Worm (Caenorhabditis elegans) whole organism, L2 larva: Measurements from ENCODE around the gene C12D8.20.

ENCODE experiments used
- F13H6.1 ChIP-seq: sonication (generic microtip); optimal IDR thresholded peaks from 2 replicates; lab custom pipeline; 2016; ENCODE audit warnings: missing genetic modification characterization, missing compliant biosample characterization
- R02D3.7 ChIP-seq: fragments of 150-350 bp; optimal IDR thresholded peaks from 2 replicates; lab custom pipeline; 2014; ENCODE audit warnings: missing biosample characterization, missing genetic modification characterization
- ama-1 ChIP-seq: fragments of 150-350 bp; optimal IDR thresholded peaks from 2 replicates; lab custom pipeline; 2018; ENCODE audit warnings: inconsistent platforms
- blmp-1 ChIP-seq: sonication (generic microtip); optimal IDR thresholded peaks from 2 replicates; lab custom pipeline; 2017; ENCODE audit warnings: missing genetic modification characterization, mild to moderate bottlenecking, missing compliant biosample characterization, antibody characterized with exemption, moderate library complexity; ENCODE audit not compliant: insufficient read depth
- ceh-82 ChIP-seq: fragments of 150-350 bp; optimal IDR thresholded peaks from 2 replicates; lab custom pipeline; 2014; ENCODE audit warnings: missing biosample characterization, missing genetic modification characterization
- crh-2 ChIP-seq: sonication (generic microtip); optimal IDR thresholded peaks from 2 replicates; lab custom pipeline; 2017; ENCODE audit warnings: missing biosample characterization, missing genetic modification characterization
- egl-27 ChIP-seq: sonication (generic microtip); optimal IDR thresholded peaks from 3 replicates; lab custom pipeline; 2017; ENCODE audit warnings: missing biosample characterization, missing genetic modification reagents, missing genetic modification characterization
- elt-1 ChIP-seq: fragments of 150-350 bp; optimal IDR thresholded peaks from 2 replicates; lab custom pipeline; 2014; ENCODE audit warnings: missing biosample characterization, missing genetic modification characterization
- elt-3 ChIP-seq: sonication (generic microtip); optimal IDR thresholded peaks from 2 replicates; lab custom pipeline; 2017; ENCODE audit warnings: missing biosample characterization, missing genetic modification characterization
- fos-1 ChIP-seq: fragments of 150-350 bp; optimal IDR thresholded peaks from 2 replicates; lab custom pipeline; 2014; ENCODE audit warnings: missing biosample characterization, missing genetic modification characterization
- gmeb-1 ChIP-seq: fragments of 150-350 bp; optimal IDR thresholded peaks from 2 replicates; lab custom pipeline; 2014; ENCODE audit warnings: missing biosample characterization, missing genetic modification characterization
- lin-11 ChIP-seq: fragments of 150-350 bp; sonication (generic microtip); optimal IDR thresholded peaks from 2 replicates; lab custom pipeline; 2014; ENCODE audit warnings: missing biosample characterization, missing genetic modification characterization, inconsistent platforms, mixed read lengths
- lin-13 ChIP-seq: fragments of 150-350 bp; optimal IDR thresholded peaks from 2 replicates; lab custom pipeline; 2014; ENCODE audit warnings: missing biosample characterization, missing genetic modification reagents, missing genetic modification characterization
- lin-39 ChIP-seq: fragments of 150-350 bp; optimal IDR thresholded peaks from 2 replicates; lab custom pipeline; 2014; ENCODE audit warnings: missing biosample characterization, missing genetic modification reagents, missing genetic modification characterization
- lsy-2 ChIP-seq, 2 experiments: fragments of 150-350 bp in 1 of 2; sonication (generic microtip) in 1 of 2; optimal IDR thresholded peaks; 2 replicates each; lab custom pipeline; 2014 to 2017; ENCODE audit warnings: missing biosample characterization in 2 of 2, missing genetic modification characterization in 2 of 2
- mdl-1 ChIP-seq, 2 experiments: fragments of 150-350 bp in 1 of 2; sonication (generic microtip) in 1 of 2; optimal IDR thresholded peaks; 2 replicates each; lab custom pipeline; 2017; ENCODE audit warnings: missing biosample characterization in 2 of 2, missing genetic modification characterization in 2 of 2
- nhr-12 ChIP-seq: fragments of 150-350 bp; optimal IDR thresholded peaks from 2 replicates; lab custom pipeline; 2014; ENCODE audit warnings: missing biosample characterization, missing genetic modification characterization
- nhr-129 ChIP-seq: fragments of 150-350 bp; optimal IDR thresholded peaks from 2 replicates; lab custom pipeline; 2014; ENCODE audit warnings: missing biosample characterization, missing genetic modification characterization
- nhr-21 ChIP-seq: fragments of 150-350 bp; optimal IDR thresholded peaks from 2 replicates; lab custom pipeline; 2014; ENCODE audit warnings: missing biosample characterization, missing genetic modification characterization
- nhr-23 ChIP-seq: fragments of 150-350 bp; optimal IDR thresholded peaks from 2 replicates; lab custom pipeline; 2014; ENCODE audit warnings: missing biosample characterization, missing genetic modification reagents, missing genetic modification characterization
- nhr-25 ChIP-seq: fragments of 150-350 bp; sonication (generic microtip); optimal IDR thresholded peaks from 3 replicates; lab custom pipeline; 2014; ENCODE audit warnings: missing biosample characterization, missing genetic modification characterization
- nhr-6 ChIP-seq: fragments of 150-350 bp; optimal IDR thresholded peaks from 2 replicates; lab custom pipeline; 2014; ENCODE audit warnings: missing biosample characterization, missing genetic modification characterization
- skn-1 ChIP-seq: sonication (generic microtip); optimal IDR thresholded peaks from 2 replicates; lab custom pipeline; 2017; ENCODE audit warnings: missing biosample characterization, missing genetic modification characterization
- sma-9 ChIP-seq, 2 experiments: fragments of 150-350 bp in 1 of 2; sonication (generic microtip) in 1 of 2; optimal IDR thresholded peaks; 2 replicates each; lab custom pipeline; 2014 to 2016; ENCODE audit warnings: missing genetic modification characterization in 2 of 2, mild to moderate bottlenecking in 1 of 2, missing biosample characterization in 1 of 2, missing compliant biosample characterization in 1 of 2, missing genetic modification reagents in 1 of 2, moderate library complexity in 1 of 2
- unc-39 ChIP-seq: fragments of 150-350 bp; optimal IDR thresholded peaks from 2 replicates; lab custom pipeline; 2014; ENCODE audit warnings: missing biosample characterization, missing genetic modification characterization
- unc-55 ChIP-seq: fragments of 150-350 bp; sonication (generic microtip); optimal IDR thresholded peaks from 3 replicates; lab custom pipeline; 2014; ENCODE audit warnings: missing biosample characterization, missing genetic modification reagents, missing genetic modification characterization
- unc-62 ChIP-seq: fragments of 150-350 bp; optimal IDR thresholded peaks from 2 replicates; lab custom pipeline; 2014; ENCODE audit warnings: missing biosample characterization, missing genetic modification reagents, missing genetic modification characterization
- zag-1 ChIP-seq: fragments of 150-350 bp; optimal IDR thresholded peaks from 2 replicates; lab custom pipeline; 2014; ENCODE audit warnings: missing biosample characterization, missing genetic modification characterization
- ztf-1 ChIP-seq: fragments of 200-800 bp; sonication (Bioruptor generic); conservative IDR thresholded peaks from 2 replicates; pipeline ENCODE4 v1.3.6; 2022; ENCODE audit warnings: missing genetic modification characterization, missing compliant biosample characterization

The C12D8.20 gene

DNA sequence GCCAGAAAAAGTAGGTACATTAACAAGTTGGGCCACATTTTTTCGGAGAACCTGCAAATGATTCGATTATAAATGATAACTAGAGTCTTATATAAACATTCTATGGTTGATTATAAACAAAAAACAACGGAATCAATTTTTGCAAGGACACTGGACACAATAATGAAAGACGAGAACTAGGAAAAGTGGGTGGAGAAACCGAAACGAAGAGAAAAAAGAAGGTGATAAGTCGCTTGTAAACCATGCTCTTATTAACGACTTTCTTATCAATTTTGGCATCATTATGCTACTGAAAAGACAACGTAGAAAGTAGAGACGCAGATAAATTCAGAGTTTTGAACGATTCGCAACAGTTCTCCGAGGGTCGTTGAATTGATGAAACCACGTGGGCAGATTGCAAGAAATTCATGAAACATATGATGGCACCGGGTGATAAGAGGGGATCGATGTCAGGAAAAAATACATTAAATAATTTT lies 32.0 kb upstream of the C12D8.20 start, which contains the start of gene ZK856.5:
Gene ZK856.5, minus strand, starts transcription at position 51 of the 476 bp plus-strand sequence.
- TF ChIP-seq blmp-1 (tag; lab: Kevin White, UChicago) (no peak), nhr-6 (tag; lab: Kevin White, UChicago) (no peak), nhr-21 (tag; lab: Kevin White, UChicago) (no peak), fos-1 (tag; lab: Kevin White, UChicago) (peak; percentile 71), crh-2 (tag; lab: Kevin White, UChicago) (peak; percentile 61), elt-3 (no peak), gmeb-1 (tag; lab: Kevin White, UChicago) (no peak), lin-13 (GFP tag; lab: Kevin White, UChicago) (no peak), egl-27 (tag; lab: Kevin White, UChicago) (no peak), sma-9 (GFP tag; optimal IDR thresholded peaks at IDR 0.05; lab: Kevin White, UChicago) (peak; percentile 68), sma-9 (tag; optimal IDR thresholded peaks at IDR 0.05; lab: Kevin White, UChicago) (no peak), zag-1 (tag; lab: Kevin White, UChicago) (no peak), mdl-1 (tag; optimal IDR thresholded peaks at IDR 0.05; lab: Kevin White, UChicago) (peak in 1 of 2 experiments; percentile 36)

- TF ChIP-seq fos-1 (tag; lab: Kevin White, UChicago) = peak; percentile 35
- TF ChIP-seq egl-27 (tag; lab: Kevin White, UChicago) = no peak
Observed at ce11 chrV:10191242-10191641, 30.9 kb upstream of the C12D8.20 start.

- TF ChIP-seq blmp-1 (tag; lab: Kevin White, UChicago) (no peak), lin-39 (tag; lab: Kevin White, UChicago) (no peak), elt-1 (tag; lab: Kevin White, UChicago) (no peak), sma-9 (GFP tag; optimal IDR thresholded peaks at IDR 0.05; lab: Kevin White, UChicago) (no peak), sma-9 (tag; optimal IDR thresholded peaks at IDR 0.05; lab: Kevin White, UChicago) (no peak), fos-1 (tag; lab: Kevin White, UChicago) (no peak), nhr-23 (tag; lab: Kevin White, UChicago) (no peak), F13H6.1 (no peak), unc-39 (tag; lab: Kevin White, UChicago) (no peak)
Observed at ce11 chrV:10198386-10198785, 23.7 kb upstream of the C12D8.20 start, which contains the start of gene ZK856.6. TSS of gene ZK856.6 (plus strand) at chrV:10198686.

DNA sequence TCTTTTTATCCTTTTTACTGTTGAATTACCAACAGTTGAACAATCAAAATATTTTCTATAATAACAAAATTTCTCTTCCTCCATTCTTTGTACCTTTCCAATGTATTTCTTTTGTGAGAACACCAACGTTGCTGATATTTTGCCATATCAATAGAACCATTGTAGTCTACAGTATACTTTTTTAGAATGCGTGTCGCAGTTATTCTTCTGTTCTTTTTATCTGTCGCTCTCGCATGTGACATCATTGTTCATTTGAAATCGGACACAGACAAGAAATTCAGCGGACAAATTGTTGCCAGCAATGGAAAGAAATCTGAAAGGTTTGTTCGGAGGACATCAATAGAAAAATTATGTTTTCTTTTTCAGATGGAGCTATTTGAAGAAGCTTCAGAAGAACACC lies 20.2 kb upstream of the C12D8.20 start, which contains the start of gene ZK856.7:
Gene ZK856.7, plus strand, starts transcription at position 186 of the 400 bp plus-strand sequence.
- peak; percentile 37 for TF ChIP-seq crh-2 (tag; lab: Kevin White, UChicago)
- TF ChIP-seq nhr-25 (tag; lab: Kevin White, UChicago) = peak; percentile 25
- no peak for TF ChIP-seq unc-55
- no peak for TF ChIP-seq unc-39 (tag; lab: Kevin White, UChicago)
- TF ChIP-seq lsy-2 (tag; optimal IDR thresholded peaks at IDR 0.05; lab: Kevin White, UChicago) = peak in 1 of 2 experiments; percentile 11

ce11 chrV:10202340-10202739 lies 19.8 kb upstream of the C12D8.20 start:
- TF ChIP-seq lin-39 (tag; lab: Kevin White, UChicago) (no peak), R02D3.7 (no peak), gmeb-1 (tag; lab: Kevin White, UChicago) (no peak), ztf-1 (GFP tag; lab: Robert Waterston, UW) (no peak), unc-55 (no peak), nhr-25 (tag; lab: Kevin White, UChicago) (no peak), zag-1 (tag; lab: Kevin White, UChicago) (no peak), unc-62 (GFP tag; lab: Kevin White, UChicago) (no peak), nhr-129 (no peak)

ce11 chrV:10203435-10204009 lies 18.6 kb upstream of the C12D8.20 start, which contains the start of gene chpf-1:
TSS of gene chpf-1 (minus strand) at chrV:10203485.
- peak in 1 of 2 experiments; percentile 0 for TF ChIP-seq lsy-2 (tag; optimal IDR thresholded peaks at IDR 0.05; lab: Kevin White, UChicago)
- TF ChIP-seq nhr-12 (tag; lab: Kevin White, UChicago) = no peak
- TF ChIP-seq ceh-82 = no peak
- peak; percentile 70 for TF ChIP-seq fos-1 (tag; lab: Kevin White, UChicago)
- peak; percentile 59 for TF ChIP-seq blmp-1 (tag; lab: Kevin White, UChicago)
- no peak for TF ChIP-seq lin-13 (GFP tag; lab: Kevin White, UChicago)
- TF ChIP-seq nhr-129 = peak; percentile 14
- peak; percentile 2 for TF ChIP-seq sma-9 (GFP tag; optimal IDR thresholded peaks at IDR 0.05; lab: Kevin White, UChicago)
- no peak for TF ChIP-seq sma-9 (tag; optimal IDR thresholded peaks at IDR 0.05; lab: Kevin White, UChicago)
- TF ChIP-seq crh-2 (tag; lab: Kevin White, UChicago) = peak; percentile 76
- TF ChIP-seq skn-1 (tag; lab: Kevin White, UChicago) = no peak
- TF ChIP-seq lin-11 (tag; lab: Kevin White, UChicago) = no peak
- TF ChIP-seq ama-1 = peak; percentile 17
